Fruit fly (Drosophila melanogaster) whole organism, embryonic: ENCODE measurements around the gene Fas3.
A peak's percentile ranks its signal among the peaks of the same experiment; 100 is the strongest.

ENCODE experiments used
- Abd-B ChIP-seq: fragments of 200-800 bp; sonication (Bioruptor generic); optimal IDR thresholded peaks from 2 replicates; lab custom pipeline; 2018; ENCODE audit warnings: missing biosample characterization, mild to moderate bottlenecking, missing genetic modification characterization, moderate library complexity
- Adf1 ChIP-seq: fragments of 200-800 bp; sonication (Bioruptor generic); IDR thresholded peaks from 2 replicates; pipeline ENCODE4 v1.3.6; 2022; ENCODE audit warnings: missing biosample characterization, missing genetic modification characterization
- Atf-2 ChIP-seq: fragments of 200-800 bp; sonication (Bioruptor generic); optimal IDR thresholded peaks from 2 replicates; lab custom pipeline; 2016; ENCODE audit warnings: missing biosample characterization, missing genetic modification characterization
- CG10565 ChIP-seq: fragments of 200-800 bp; sonication (Bioruptor generic); optimal IDR thresholded peaks from 3 replicates; lab custom pipeline; 2016; ENCODE audit warnings: missing biosample characterization, mild to moderate bottlenecking, missing genetic modification characterization
- CG10979 ChIP-seq: fragments of 200-800 bp; sonication (Bioruptor generic); optimal IDR thresholded peaks from 2 replicates; lab custom pipeline; 2018; ENCODE audit warnings: missing biosample characterization, mild to moderate bottlenecking, missing genetic modification characterization, moderate library complexity
- CG11695 ChIP-seq: fragments of 200-800 bp; sonication (Bioruptor generic); IDR thresholded peaks from 3 replicates; pipeline ENCODE4 v1.3.6; 2022; ENCODE audit warnings: missing biosample characterization, missing genetic modification characterization
- CG12071 ChIP-seq: fragments of 200-800 bp; sonication (Bioruptor generic); optimal IDR thresholded peaks from 3 replicates; lab custom pipeline; 2018; ENCODE audit warnings: missing biosample characterization, mild to moderate bottlenecking, missing genetic modification characterization
- CG13287 ChIP-seq: fragments of 200-800 bp; sonication (Bioruptor generic); IDR thresholded peaks from 2 replicates; pipeline ENCODE4 v1.3.6; 2022; ENCODE audit warnings: missing biosample characterization, missing genetic modification characterization; ENCODE audit not compliant: partially characterized antibody
- CG13894 ChIP-seq: fragments of 200-800 bp; sonication (Bioruptor generic); optimal IDR thresholded peaks from 3 replicates; lab custom pipeline; 2018; ENCODE audit warnings: missing biosample characterization, mild to moderate bottlenecking, missing genetic modification characterization, moderate library complexity
- CG15269 ChIP-seq: fragments of 200-800 bp; sonication (Bioruptor generic); optimal IDR thresholded peaks from 2 replicates; lab custom pipeline; 2018; ENCODE audit warnings: missing biosample characterization, mild to moderate bottlenecking, missing genetic modification characterization, moderate library complexity
- CG4730 ChIP-seq: fragments of 200-800 bp; sonication (Bioruptor generic); IDR thresholded peaks from 2 replicates; pipeline ENCODE4 v1.3.6; 2022; ENCODE audit warnings: missing biosample characterization, missing genetic modification characterization
- CG7745 ChIP-seq: fragments of 200-800 bp; sonication (Bioruptor generic); optimal IDR thresholded peaks from 2 replicates; lab custom pipeline; 2018; ENCODE audit warnings: missing biosample characterization, mild to moderate bottlenecking, missing genetic modification characterization, moderate library complexity
- CG8290 ChIP-seq, 3 experiments: fragments of 200-800 bp; sonication (Bioruptor generic); optimal IDR thresholded peaks; 2 replicates each; lab custom pipeline; 2016 to 2019; ENCODE audit warnings: missing biosample characterization in 3 of 3, missing genetic modification characterization in 3 of 3, mild to moderate bottlenecking in 2 of 3, moderate library complexity in 1 of 3
- CG8924 ChIP-seq: fragments of 200-800 bp; optimal IDR thresholded peaks from 3 replicates; lab custom pipeline; 2019; ENCODE audit warnings: missing biosample characterization, mild to moderate bottlenecking, missing genetic modification characterization, moderate library complexity
- CTCF ChIP-seq: fragments of 200-800 bp; sonication (Bioruptor generic); optimal IDR thresholded peaks from 2 replicates; lab custom pipeline; 2017; ENCODE audit warnings: missing biosample characterization, mild to moderate bottlenecking, missing genetic modification characterization, moderate library complexity
- CrebB ChIP-seq: fragments of 200-800 bp; sonication (Bioruptor generic); optimal IDR thresholded peaks from 3 replicates; lab custom pipeline; 2018; ENCODE audit warnings: missing biosample characterization, mild to moderate bottlenecking, missing genetic modification characterization
- E2f1 ChIP-seq: fragments of 200-800 bp; sonication (Bioruptor generic); IDR thresholded peaks from 2 replicates; pipeline ENCODE4 v1.3.6; 2022; ENCODE audit warnings: missing biosample characterization, missing genetic modification characterization
- ERR ChIP-seq: fragments of 200-800 bp; sonication (Bioruptor generic); optimal IDR thresholded peaks from 2 replicates; lab custom pipeline; 2016; ENCODE audit warnings: missing biosample characterization, missing genetic modification characterization
- Hr51 ChIP-seq, 2 experiments: fragments of 200-800 bp; sonication (Bioruptor generic); optimal IDR thresholded peaks; 2 replicates in 1 of 2; 3 replicates in 1 of 2; lab custom pipeline; 2016 to 2018; ENCODE audit warnings: missing biosample characterization in 2 of 2, missing genetic modification characterization in 2 of 2, mild to moderate bottlenecking in 1 of 2, moderate library complexity in 1 of 2
- Nf-YC ChIP-seq: fragments of 200-800 bp; optimal IDR thresholded peaks from 3 replicates; lab custom pipeline; 2019; ENCODE audit warnings: missing biosample characterization, mild to moderate bottlenecking, missing genetic modification characterization, moderate library complexity
- Xrp1 ChIP-seq: fragments of 200-800 bp; sonication (Bioruptor generic); IDR thresholded peaks from 2 replicates; pipeline ENCODE4 v1.3.6; 2022; ENCODE audit warnings: missing biosample characterization, missing genetic modification characterization
- ara ChIP-seq: fragments of 200-800 bp; sonication (Bioruptor generic); IDR thresholded peaks from 2 replicates; pipeline ENCODE4 v1.3.6; 2022; ENCODE audit warnings: missing biosample characterization, missing genetic modification characterization
- ase ChIP-seq: fragments of 200-800 bp; sonication (Bioruptor generic); IDR thresholded peaks from 3 replicates; pipeline ENCODE4 v1.3.6; 2022; ENCODE audit warnings: missing biosample characterization, missing genetic modification characterization
- bsh ChIP-seq, 2 experiments: fragments of 200-800 bp; sonication (Bioruptor generic); optimal IDR thresholded peaks; 2 replicates each; lab custom pipeline; 2017 to 2018; ENCODE audit warnings: mild to moderate bottlenecking in 2 of 2, missing biosample characterization in 2 of 2, missing genetic modification characterization in 2 of 2, moderate library complexity in 1 of 2
- crc ChIP-seq: fragments of 200-800 bp; sonication (Bioruptor generic); optimal IDR thresholded peaks from 2 replicates; lab custom pipeline; 2016; ENCODE audit warnings: missing biosample characterization, missing genetic modification characterization
- emc ChIP-seq: fragments of 200-800 bp; sonication (Bioruptor generic); optimal IDR thresholded peaks from 2 replicates; lab custom pipeline; 2016; ENCODE audit warnings: missing biosample characterization, missing genetic modification characterization
- ems ChIP-seq: fragments of 200-800 bp; sonication (Bioruptor generic); optimal IDR thresholded peaks from 3 replicates; lab custom pipeline; 2016; ENCODE audit warnings: missing biosample characterization, missing genetic modification characterization
- fd102C ChIP-seq: fragments of 200-800 bp; sonication (Bioruptor generic); optimal IDR thresholded peaks from 2 replicates; lab custom pipeline; 2018; ENCODE audit warnings: missing biosample characterization, mild to moderate bottlenecking, missing genetic modification characterization, moderate library complexity
- gcm ChIP-seq: fragments of 200-800 bp; sonication (Bioruptor generic); optimal IDR thresholded peaks from 2 replicates; lab custom pipeline; 2019; ENCODE audit warnings: missing biosample characterization, mild to moderate bottlenecking, missing genetic modification characterization, moderate library complexity
- gem ChIP-seq: fragments of 200-800 bp; sonication (Bioruptor generic); optimal IDR thresholded peaks from 2 replicates; lab custom pipeline; 2019; ENCODE audit warnings: missing biosample characterization, mild to moderate bottlenecking, missing genetic modification characterization, moderate library complexity
- gsb-n ChIP-seq: fragments of 200-800 bp; sonication (Bioruptor generic); optimal IDR thresholded peaks from 3 replicates; lab custom pipeline; 2018; ENCODE audit warnings: missing biosample characterization, mild to moderate bottlenecking, missing genetic modification characterization
- insv ChIP-seq, 2 experiments: fragments of 200-800 bp; sonication (Bioruptor generic); optimal IDR thresholded peaks; 3 replicates each; lab custom pipeline; 2016 to 2018; ENCODE audit warnings: missing biosample characterization in 2 of 2, missing genetic modification characterization in 2 of 2
- inv ChIP-seq: fragments of 200-800 bp; sonication (Bioruptor generic); IDR thresholded peaks from 2 replicates; pipeline ENCODE4 v1.3.6; 2022; ENCODE audit warnings: missing biosample characterization, missing genetic modification characterization; ENCODE audit not compliant: partially characterized antibody
- lab ChIP-seq: fragments of 200-800 bp; sonication (Bioruptor generic); optimal IDR thresholded peaks from 3 replicates; lab custom pipeline; 2017; ENCODE audit warnings: missing biosample characterization, missing genetic modification characterization, mild to moderate bottlenecking, moderate library complexity, missing genetic modification reagents
- nom ChIP-seq: fragments of 200-800 bp; sonication (Bioruptor generic); optimal IDR thresholded peaks from 2 replicates; lab custom pipeline; 2017; ENCODE audit warnings: missing biosample characterization, missing genetic modification characterization, mild to moderate bottlenecking, moderate library complexity, missing genetic modification reagents
- oc ChIP-seq: fragments of 200-800 bp; sonication (Bioruptor generic); optimal IDR thresholded peaks from 2 replicates; lab custom pipeline; 2018; ENCODE audit warnings: missing biosample characterization, mild to moderate bottlenecking, missing genetic modification characterization, moderate library complexity
- pho ChIP-seq: fragments of 200-800 bp; sonication (Bioruptor generic); optimal IDR thresholded peaks from 2 replicates; lab custom pipeline; 2016; ENCODE audit warnings: missing biosample characterization, missing genetic modification characterization
- pros ChIP-seq: fragments of 200-800 bp; sonication (Bioruptor generic); optimal IDR thresholded peaks from 3 replicates; lab custom pipeline; 2019; ENCODE audit warnings: missing biosample characterization, mild to moderate bottlenecking, missing genetic modification characterization, moderate library complexity
- sens ChIP-seq: fragments of 200-800 bp; sonication (Bioruptor generic); peaks from one replicate; lab custom pipeline; 2016; ENCODE audit warnings: missing biosample characterization, missing genetic modification characterization
- slou ChIP-seq: fragments of 200-800 bp; sonication (Bioruptor generic); optimal IDR thresholded peaks from 3 replicates; lab custom pipeline; 2016; ENCODE audit warnings: missing biosample characterization, missing genetic modification characterization
- sqz ChIP-seq: fragments of 200-800 bp; sonication (Bioruptor generic); optimal IDR thresholded peaks from 3 replicates; lab custom pipeline; 2018; ENCODE audit warnings: missing biosample characterization, mild to moderate bottlenecking, missing genetic modification characterization
- sug ChIP-seq: fragments of 200-800 bp; optimal IDR thresholded peaks from 2 replicates; lab custom pipeline; 2019; ENCODE audit warnings: missing biosample characterization, mild to moderate bottlenecking, missing genetic modification characterization, moderate library complexity
- tll ChIP-seq, 2 experiments: fragments of 200-800 bp in 1 of 2; fragments of >200 bp in 1 of 2; sonication (Bioruptor generic) in 1 of 2; optimal IDR thresholded peaks; 2 replicates each; lab custom pipeline; 2017 to 2019; ENCODE audit warnings: missing biosample characterization in 2 of 2, missing genetic modification characterization in 2 of 2, mild to moderate bottlenecking in 1 of 2, moderate library complexity in 1 of 2
- trh ChIP-seq: fragments of 200-800 bp; sonication (Bioruptor generic); optimal IDR thresholded peaks from 2 replicates; lab custom pipeline; 2016; ENCODE audit warnings: missing biosample characterization, missing genetic modification characterization
- ttk ChIP-seq: fragments of 200-800 bp; sonication (Bioruptor generic); IDR thresholded peaks from 2 replicates; pipeline ENCODE4 v2.1.2; 2022; ENCODE audit warnings: missing biosample characterization, missing genetic modification characterization
- zen ChIP-seq: fragments of 200-800 bp; sonication (Bioruptor generic); optimal IDR thresholded peaks from 3 replicates; lab custom pipeline; 2018; ENCODE audit warnings: missing biosample characterization, mild to moderate bottlenecking, missing genetic modification characterization, moderate library complexity
- zfh2 ChIP-seq: fragments of 200-800 bp; sonication (Bioruptor generic); optimal IDR thresholded peaks from 2 replicates; lab custom pipeline; 2016; ENCODE audit warnings: missing biosample characterization, missing genetic modification characterization

Gene Fas3

dm6 chr2L:18364358-18364757, 44.5 kb downstream of the Fas3 start (continued):
- TF ChIP-seq ara (no peak), Atf-2 (GFP tag; lab: Kevin White, UChicago) (no peak), CG13287 (GFP tag; lab: Robert Waterston, UW) (no peak), E2f1 (no peak), Adf1 (GFP tag; lab: Robert Waterston, UW) (no peak), slou (GFP tag; lab: Kevin White, UChicago) (no peak)

DNA sequence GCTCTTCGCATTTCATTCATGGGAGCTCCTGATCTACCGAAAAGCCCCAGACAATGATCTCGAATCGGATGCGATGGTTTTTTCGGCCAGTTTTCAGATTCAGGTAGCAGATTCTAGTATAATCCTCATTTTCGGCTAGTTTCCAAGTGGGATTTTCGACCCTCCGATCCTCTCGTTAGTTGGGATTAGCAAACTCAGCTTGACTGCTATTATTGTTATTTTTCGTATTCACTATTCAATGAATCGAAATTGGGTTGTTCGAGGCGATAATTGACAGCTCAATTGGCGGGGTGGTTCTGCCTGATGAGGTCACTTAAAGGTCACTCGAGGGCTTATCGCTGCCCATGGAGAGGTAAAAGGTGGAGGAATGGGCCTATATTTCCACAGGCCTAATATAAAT, 49.7 kb downstream of the Fas3 start:
- TF ChIP-seq insv (GFP tag; optimal IDR thresholded peaks at IDR 0.05; lab: Kevin White, UChicago) (peak in 1 of 2 experiments; percentile 48), tll (GFP tag; optimal IDR thresholded peaks at IDR 0.05; lab: Kevin White, UChicago) (peak in 1 of 2 experiments; percentile 72), gem (no peak), zen (peak; percentile 57)

DNA sequence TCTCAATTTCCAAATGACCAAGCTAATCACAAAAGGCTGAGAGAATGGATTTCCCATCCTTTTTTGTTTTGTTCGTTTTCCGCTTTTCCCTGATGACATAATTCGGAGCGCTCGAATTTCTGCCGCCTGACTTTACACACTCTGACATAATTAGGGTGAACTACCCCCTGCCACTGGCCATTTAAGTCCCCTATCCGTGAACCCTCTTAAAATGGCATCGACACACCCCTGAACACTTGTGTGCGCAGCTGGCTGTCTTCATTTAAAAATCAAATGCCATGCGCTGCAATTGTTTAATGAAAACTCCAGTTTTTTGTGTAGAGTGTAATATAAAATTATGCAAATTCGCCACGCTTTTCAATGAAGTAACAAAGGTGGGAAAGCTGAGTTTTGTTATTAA, 50.9 kb downstream of the Fas3 start:
- TF ChIP-seq gsb-n (tag; lab: Kevin White, UChicago) (peak; percentile 77), tll (GFP tag; optimal IDR thresholded peaks at IDR 0.05; lab: Kevin White, UChicago) (peak in 1 of 2 experiments; percentile 90), CG12071 (no peak), sqz (peak; percentile 44), ems (no peak), CG10565 (GFP tag; lab: Kevin White, UChicago) (no peak), ERR (GFP tag; lab: Kevin White, UChicago) (no peak), CG4730 (GFP tag; lab: Robert Waterston, UW) (no peak), trh (GFP tag; lab: Kevin White, UChicago) (no peak), CG8924 (peak; percentile 12), crc (GFP tag; lab: Kevin White, UChicago) (no peak), CG8290 (GFP tag; optimal IDR thresholded peaks at IDR 0.05; lab: Kevin White, UChicago) (no peak), CG8290 (tag; optimal IDR thresholded peaks at IDR 0.05; lab: Kevin White, UChicago) (no peak), pros (GFP tag; lab: Kevin White, UChicago) (peak; percentile 87), zfh2 (GFP tag; lab: Kevin White, UChicago) (no peak), ttk (GFP tag; lab: Robert Waterston, UW) (peak; percentile 21; the same call in 1 of the 2 replicates), pho (no peak), CG7745 (tag; lab: Kevin White, UChicago) (peak; percentile 1), Hr51 (GFP tag; optimal IDR thresholded peaks at IDR 0.05; lab: Kevin White, UChicago) (no peak), gcm (GFP tag; lab: Kevin White, UChicago) (peak; percentile 4), oc (tag; lab: Kevin White, UChicago) (peak; percentile 81), CG13894 (no peak)

- TF ChIP-seq lab (GFP tag; lab: Kevin White, UChicago) (peak; percentile 36), emc (GFP tag; lab: Kevin White, UChicago) (no peak), CrebB (tag; lab: Kevin White, UChicago) (no peak), Nf-YC (tag; lab: Kevin White, UChicago) (no peak), Xrp1 (GFP tag; lab: Robert Waterston, UW) (peak; percentile 23; the same call in 1 of the 2 replicates), nom (GFP tag; lab: Kevin White, UChicago) (peak; percentile 54), gem (peak; percentile 10), sug (no peak), CG10979 (tag; lab: Kevin White, UChicago) (peak; percentile 17), sens (GFP tag; lab: Kevin White, UChicago) (peak; percentile 83), CG15269 (tag; lab: Kevin White, UChicago) (no peak), inv (GFP tag; lab: Robert Waterston, UW) (no peak), bsh (GFP tag; optimal IDR thresholded peaks at IDR 0.05; lab: Kevin White, UChicago) (peak; percentile 0 to 26), CG11695 (GFP tag; lab: Robert Waterston, UW) (no peak), fd102C (GFP tag; lab: Kevin White, UChicago) (no peak), CTCF (GFP tag; lab: Kevin White, UChicago) (no peak), ase (GFP tag; lab: Robert Waterston, UW) (no peak), Abd-B (GFP tag; lab: Kevin White, UChicago) (no peak)
Measured at dm6 chr2L:18372079-18372478, 52.2 kb downstream of the Fas3 start.
